Worm (Caenorhabditis elegans) whole organism, L4 larva: ENCODE data around the gene acox-3.

Experiments
- aly-2 ChIP-seq: sonication (generic microtip); optimal IDR thresholded peaks from 2 replicates; lab custom pipeline; 2018; ENCODE audit warnings: missing biosample characterization, missing genetic modification characterization
- jun-1 ChIP-seq: fragments of 150-350 bp; optimal IDR thresholded peaks from 2 replicates; lab custom pipeline; 2014; ENCODE audit warnings: missing biosample characterization, missing genetic modification reagents, missing genetic modification characterization
- nhr-11 ChIP-seq: fragments of 150-350 bp; optimal IDR thresholded peaks from 2 replicates; lab custom pipeline; 2014; ENCODE audit warnings: missing biosample characterization, missing genetic modification characterization
- nhr-237 ChIP-seq: sonication (generic microtip); optimal IDR thresholded peaks from 2 replicates; lab custom pipeline; 2017; ENCODE audit warnings: missing biosample characterization, missing genetic modification characterization
- nhr-6 ChIP-seq: fragments of 150-350 bp; optimal IDR thresholded peaks from 2 replicates; lab custom pipeline; 2014; ENCODE audit warnings: missing biosample characterization, missing genetic modification characterization

DNA sequence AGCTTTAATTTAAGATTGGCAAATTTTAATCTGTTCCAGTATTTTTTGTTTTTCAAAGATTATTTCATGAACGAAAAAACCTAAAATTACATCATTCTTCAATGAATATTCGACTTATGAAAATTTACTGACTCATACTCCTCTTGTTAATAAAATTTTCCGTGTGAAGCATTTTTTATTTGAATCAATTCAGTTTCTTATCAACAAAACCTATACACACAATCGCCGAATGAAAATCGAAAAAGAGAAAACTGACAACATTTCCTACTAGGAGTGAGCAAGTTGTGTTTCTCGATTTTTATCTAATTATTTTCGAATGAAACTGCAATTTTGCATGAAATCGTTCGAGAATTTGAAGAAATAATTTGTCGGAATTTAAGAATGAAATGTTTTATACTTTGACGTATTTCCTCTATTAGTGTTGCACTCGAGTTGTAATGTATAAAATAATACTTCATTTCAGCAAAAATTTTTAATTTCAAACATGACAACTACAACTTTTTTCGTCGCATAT, 17.7 kb downstream of the acox-3 start, which contains the start of gene F58F9.4:
- TF ChIP-seq jun-1 (tag; lab: Kevin White, UChicago) (no peak), aly-2 (tag; lab: Kevin White, UChicago) (no peak), nhr-6 (tag; lab: Kevin White, UChicago) (no peak), nhr-237 (no peak), nhr-11 (tag; lab: Kevin White, UChicago) (no peak)
